Fruit fly (Drosophila melanogaster) Kc167 (cell line): Measurements from ENCODE around the gene Glut4EF.

Experiments
- Myc ChIP-seq: fragments of >200 bp; optimal IDR thresholded peaks from 2 replicates; lab custom pipeline; 2017; ENCODE audit warnings: missing external identifiers
- ttk ChIP-seq: sonication (Bioruptor generic); optimal IDR thresholded peaks from 2 replicates; lab custom pipeline; 2017; ENCODE audit warnings: missing external identifiers

dm6 chr3R:9914287-9914686, 39.8 kb downstream of the Glut4EF start:
- TF ChIP-seq Myc (lab: Kevin White, UChicago) (no peak), ttk (lab: Kevin White, UChicago) (no peak)
